Worm (Caenorhabditis elegans): ENCODE data around the gene vrp-1.

DNA sequence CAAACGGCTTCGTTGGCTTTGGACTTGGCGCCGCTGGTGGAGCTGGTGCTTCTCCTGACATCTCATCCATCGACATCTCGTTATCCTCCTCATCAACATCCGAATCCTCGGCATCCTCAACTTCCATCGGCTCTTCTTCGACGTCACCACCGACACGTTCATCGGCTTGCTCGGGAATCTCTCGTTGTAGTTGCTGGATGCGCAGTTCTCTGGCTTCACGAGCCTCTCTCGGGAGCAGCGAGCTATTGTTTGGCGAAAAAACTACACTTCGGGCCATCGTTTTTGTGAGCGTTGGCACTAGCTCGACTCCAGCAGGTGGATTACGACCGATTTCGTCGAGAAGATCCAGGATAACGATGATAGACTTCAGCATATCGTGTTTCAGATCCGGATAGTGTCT, 33.6 kb downstream of the vrp-1 start:
- TF ChIP-seq nhr-237 (tag; optimal IDR thresholded peaks at IDR 0.05) = no peak
- TF ChIP-seq elt-1 (tag; optimal IDR thresholded peaks at IDR 0.05; ENCODE audit: borderline replicate concordance, insufficient read depth) = no peak
- TF ChIP-seq lin-32 (GFP tag; optimal IDR thresholded peaks at IDR 0.05) = no peak
- no peak for TF ChIP-seq nhr-28 (tag; optimal IDR thresholded peaks at IDR 0.05)
- no peak for TF ChIP-seq ham-2 (GFP tag; optimal IDR thresholded peaks at IDR 0.05)
- no peak for TF ChIP-seq unc-62 (GFP tag; optimal IDR thresholded peaks at IDR 0.05)
- no peak for TF ChIP-seq pha-4 (tag; optimal IDR thresholded peaks at IDR 0.05)
- TF ChIP-seq elt-3 (tag; optimal IDR thresholded peaks at IDR 0.05) = no peak
- no peak for TF ChIP-seq mab-5 (tag; optimal IDR thresholded peaks at IDR 0.05)
- TF ChIP-seq lin-13 (tag; optimal IDR thresholded peaks at IDR 0.05) = no peak
- TF ChIP-seq nhr-76 (tag; optimal IDR thresholded peaks at IDR 0.05) = no peak
- no peak for TF ChIP-seq nhr-12 (tag; optimal IDR thresholded peaks at IDR 0.05)

All from whole organism, mixed stage, embryonic.